Worm (Caenorhabditis elegans): ENCODE data around the gene srd-7.
A peak's percentile ranks its signal among the peaks of the same experiment; 100 is the strongest.

The srd-7 gene

DNA sequence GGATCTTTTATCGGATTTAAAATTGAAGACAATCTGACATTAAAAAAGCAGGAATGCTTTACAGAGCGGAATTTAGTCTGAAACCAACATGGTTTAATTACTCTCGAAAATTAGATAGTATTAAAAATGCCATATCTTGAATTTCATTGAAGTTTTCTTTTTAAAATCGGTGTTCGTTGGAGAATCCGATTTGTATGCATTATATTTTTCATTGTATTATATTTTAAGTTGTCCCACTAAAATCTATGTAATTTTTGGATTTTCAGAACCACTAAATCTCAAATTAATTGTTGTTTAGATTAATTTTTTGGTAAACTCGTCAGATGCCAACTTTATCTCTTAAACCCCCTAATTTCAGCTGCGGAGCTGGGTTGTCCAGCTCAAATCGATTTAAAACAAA is 8.0 kb downstream of the srd-7 start:
- TF ChIP-seq nhr-90 (tag; optimal IDR thresholded peaks at IDR 0.05; ENCODE audit: poor library complexity) (no peak), snu-23 (GFP tag; optimal IDR thresholded peaks at IDR 0.05) (no peak), hlh-4 (tag; optimal IDR thresholded peaks at IDR 0.05) (no peak), sox-4 (tag; optimal IDR thresholded peaks at IDR 0.05) (no peak), grh-1 (GFP tag; IDR thresholded peaks at IDR 0.05) (no peak), lin-13 (GFP tag; optimal IDR thresholded peaks at IDR 0.05) (no peak), nhr-19 (GFP tag; conservative IDR thresholded peaks at IDR 0.05) (no peak), efl-1 (optimal IDR thresholded peaks at IDR 0.05) (no peak), efl-1 (GFP tag; optimal IDR thresholded peaks at IDR 0.05 in 1 of 2) (no peak), C04F5.9 (tag; optimal IDR thresholded peaks at IDR 0.05) (no peak), aly-2 (tag; optimal IDR thresholded peaks at IDR 0.05) (peak; percentile 17), nhr-85 (tag) (peak; percentile 39), dpl-1 (GFP tag; optimal IDR thresholded peaks at IDR 0.05) (no peak), unc-30 (tag; optimal IDR thresholded peaks at IDR 0.05) (no peak), rnt-1 (tag; optimal IDR thresholded peaks at IDR 0.05) (no peak), xbp-1 (tag; optimal IDR thresholded peaks at IDR 0.05) (no peak), zag-1 (tag; optimal IDR thresholded peaks at IDR 0.05) (no peak), fkh-10 (GFP tag; optimal IDR thresholded peaks at IDR 0.05) (no peak)

DNA sequence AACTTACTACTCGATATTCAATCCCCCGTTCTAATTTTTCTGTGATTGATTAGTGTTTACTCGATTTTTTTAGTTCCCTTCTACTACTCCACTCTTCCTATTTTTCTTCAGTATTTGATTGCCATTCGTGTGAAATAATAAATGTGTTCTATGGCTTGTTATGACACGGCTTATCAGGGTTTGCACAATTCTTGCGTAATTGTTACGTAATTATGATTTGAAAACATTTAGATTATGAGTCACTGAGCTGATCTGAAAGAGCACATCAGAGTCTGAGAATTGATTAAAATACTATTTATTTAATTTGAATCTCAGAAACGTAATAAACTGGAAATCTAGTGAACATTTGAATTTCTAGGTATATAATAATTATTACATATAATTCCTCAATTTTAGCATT is 9.0 kb downstream of the srd-7 start:
- TF ChIP-seq egl-27 (tag; optimal IDR thresholded peaks at IDR 0.05) (no peak), swsn-7 (tag; optimal IDR thresholded peaks at IDR 0.05) (no peak), nhr-90 (tag; optimal IDR thresholded peaks at IDR 0.05; ENCODE audit: poor library complexity) (no peak), nhr-28 (tag; optimal IDR thresholded peaks at IDR 0.05) (no peak), ces-1 (GFP tag; optimal IDR thresholded peaks at IDR 0.05) (no peak), ceh-90 (tag; optimal IDR thresholded peaks at IDR 0.05) (no peak), skn-1 (tag; optimal IDR thresholded peaks at IDR 0.05) (no peak), mef-2 (tag; optimal IDR thresholded peaks at IDR 0.05) (no peak), unc-98 (GFP tag; IDR thresholded peaks at IDR 0.05) (no peak), lin-35 (GFP tag; optimal IDR thresholded peaks at IDR 0.05) (no peak), efl-3 (GFP tag; optimal IDR thresholded peaks at IDR 0.05) (no peak), lsy-2 (tag; optimal IDR thresholded peaks at IDR 0.05) (no peak), ceh-8 (GFP tag; optimal IDR thresholded peaks at IDR 0.05) (no peak), lin-15B (tag; optimal IDR thresholded peaks at IDR 0.05) (no peak)

DNA sequence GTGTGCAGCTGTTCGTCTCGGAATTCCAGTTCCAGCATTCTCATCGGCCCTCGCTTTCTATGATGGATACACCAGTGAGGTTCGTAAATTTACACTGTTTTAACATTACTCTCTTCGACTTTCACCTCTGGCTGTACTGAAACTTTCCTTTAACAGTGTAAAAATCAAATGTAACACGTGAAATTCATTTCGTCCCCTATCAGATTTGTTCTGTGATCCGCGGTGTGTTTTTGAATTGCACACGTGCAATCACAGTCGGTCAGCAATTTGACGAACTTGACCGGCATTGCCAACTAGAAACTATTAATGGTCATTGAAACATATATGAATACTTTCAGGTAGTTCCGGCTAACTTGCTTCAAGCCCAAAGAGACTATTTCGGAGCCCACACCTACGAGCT is 9.6 kb downstream of the srd-7 start:
- peak; percentile 89 for TF ChIP-seq nhr-85 (tag)
- no peak for TF ChIP-seq ces-1 (GFP tag; optimal IDR thresholded peaks at IDR 0.05)
- no peak for TF ChIP-seq lin-15B (tag; optimal IDR thresholded peaks at IDR 0.05)
- TF ChIP-seq mab-9 (GFP tag; IDR thresholded peaks at IDR 0.05), result no peak
- peak; percentile 35 for TF ChIP-seq tbx-2 (tag; optimal IDR thresholded peaks at IDR 0.05)
- peak in 1 of 2 experiments; percentile 57 for TF ChIP-seq mdl-1 (tag; optimal IDR thresholded peaks at IDR 0.05)
- TF ChIP-seq ceh-88 (GFP tag; IDR thresholded peaks at IDR 0.05), result no peak
- TF ChIP-seq grh-1 (GFP tag; IDR thresholded peaks at IDR 0.05), result no peak
- TF ChIP-seq nhr-20 (tag; optimal IDR thresholded peaks at IDR 0.05), result peak; percentile 61
- peak in 1 of 2 experiments; percentile 16 for TF ChIP-seq lin-35 (GFP tag; optimal IDR thresholded peaks at IDR 0.05)
- peak; percentile 25 for TF ChIP-seq snu-23 (GFP tag; optimal IDR thresholded peaks at IDR 0.05)
- no peak for TF ChIP-seq vab-15 (tag; optimal IDR thresholded peaks at IDR 0.05)
- no peak for TF ChIP-seq lir-3 (tag; optimal IDR thresholded peaks at IDR 0.05; ENCODE audit: poor library complexity)
- TF ChIP-seq nhr-237 (tag; optimal IDR thresholded peaks at IDR 0.05), result no peak
- TF ChIP-seq nhr-71 (tag; optimal IDR thresholded peaks at IDR 0.05), result peak; percentile 16
- peak; percentile 29 for TF ChIP-seq lin-14 (GFP tag; optimal IDR thresholded peaks at IDR 0.05)
- peak; percentile 24; the same call in 1 of the 2 replicates for TF ChIP-seq nhr-19 (GFP tag; conservative IDR thresholded peaks at IDR 0.05)
- TF ChIP-seq dpl-1 (GFP tag; optimal IDR thresholded peaks at IDR 0.05), result no peak
- TF ChIP-seq blmp-1 (tag; optimal IDR thresholded peaks at IDR 0.05), result peak; percentile 65
- TF ChIP-seq elt-3 (tag; optimal IDR thresholded peaks at IDR 0.05), result peak in 2 of 6 experiments; percentile 5 to 12
- no peak for TF ChIP-seq jun-1 (tag; optimal IDR thresholded peaks at IDR 0.05)

Data from whole organism, L1 larva.